Worm (Caenorhabditis elegans) whole organism, mixed stage, embryonic: ENCODE results near the gene srh-97.

Experiments used
- ces-1 ChIP-seq: fragments of 150-350 bp; optimal IDR thresholded peaks from 2 replicates; lab custom pipeline; 2014; ENCODE audit warnings: missing biosample characterization, missing genetic modification reagents, missing genetic modification characterization
- nhr-237 ChIP-seq: fragments of 150-350 bp; optimal IDR thresholded peaks from 2 replicates; lab custom pipeline; 2014; ENCODE audit warnings: missing biosample characterization, missing genetic modification characterization
- snpc-4 ChIP-seq: fragments of 150-350 bp; optimal IDR thresholded peaks from 2 replicates; lab custom pipeline; 2014; ENCODE audit warnings: missing biosample characterization, missing genetic modification characterization

- no peak for TF ChIP-seq nhr-237 (tag; lab: Kevin White, UChicago)
- TF ChIP-seq snpc-4 (tag; lab: Kevin White, UChicago) = no peak
- no peak for TF ChIP-seq ces-1 (GFP tag; lab: Kevin White, UChicago)
These were observed 15.7 kb upstream of the srh-97 start, which contains the start of gene sri-9 for ce11 chrV:17001167-17001566.
